Worm (Caenorhabditis elegans): ENCODE data around the gene K02E7.12.

DNA sequence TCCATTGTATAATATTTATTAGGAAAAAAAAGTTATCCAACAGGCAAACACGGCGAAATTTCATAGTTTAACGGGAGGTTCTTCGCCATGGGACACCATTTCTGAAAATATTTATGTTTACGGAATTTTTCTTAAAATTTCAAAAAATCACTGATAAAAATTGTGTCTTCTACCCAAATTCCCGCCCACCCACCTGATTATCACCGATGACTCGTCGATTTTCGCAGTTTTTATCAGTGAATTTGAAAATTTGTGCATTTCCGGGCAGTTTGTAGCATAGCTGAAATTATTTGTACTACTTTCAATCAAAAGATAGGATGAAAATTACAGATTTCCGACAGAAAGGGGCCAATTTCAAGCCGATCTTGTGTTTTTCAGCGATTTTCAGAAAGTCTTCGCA lies 30.4 kb downstream of the K02E7.12 start:
- TF ChIP-seq flt-1 (GFP tag; IDR thresholded peaks at IDR 0.05): no peak
- no peak for TF ChIP-seq tab-1 (GFP tag; IDR thresholded peaks at IDR 0.05)
- TF ChIP-seq ztf-23 (GFP tag; IDR thresholded peaks at IDR 0.05): no peak
- no peak for TF ChIP-seq ztf-29 (GFP tag; IDR thresholded peaks at IDR 0.05)
- no peak for TF ChIP-seq cog-1 (tag; optimal IDR thresholded peaks at IDR 0.05)
- no peak for TF ChIP-seq med-1 (GFP tag; optimal IDR thresholded peaks at IDR 0.05; ENCODE audit: insufficient read depth)
- TF ChIP-seq ref-1 (GFP tag; conservative IDR thresholded peaks at IDR 0.05): no peak

Measured in whole organism, midembryonic.